Worm (Caenorhabditis elegans): Measurements from ENCODE around the gene fbxa-85.

ce11 chrV:17302754-17303153 is 43.8 kb downstream of the fbxa-85 start, which contains the start of gene sri-70:
- TF ChIP-seq ref-1 (GFP tag; conservative IDR thresholded peaks at IDR 0.05) (no peak), ztf-29 (GFP tag; IDR thresholded peaks at IDR 0.05) (no peak), flt-1 (GFP tag; IDR thresholded peaks at IDR 0.05) (no peak), tab-1 (GFP tag; IDR thresholded peaks at IDR 0.05) (no peak), ztf-23 (GFP tag; IDR thresholded peaks at IDR 0.05) (no peak), cog-1 (tag; optimal IDR thresholded peaks at IDR 0.05) (no peak)
